Worm (Caenorhabditis elegans) whole organism, L4 larva: ENCODE data around the gene zipt-2.3.

Experiments used
- F49E8.2 ChIP-seq: sonication (generic microtip); optimal IDR thresholded peaks from 2 replicates; lab custom pipeline; 2016; ENCODE audit warnings: missing compliant biosample characterization, mild to moderate bottlenecking, missing genetic modification characterization, borderline replicate concordance
- Y48G9A.11 ChIP-seq: fragments of 200-800 bp; sonication (Bioruptor generic); IDR thresholded peaks from 2 replicates; pipeline ENCODE4 v1.3.6; 2022; ENCODE audit warnings: missing genetic modification reagents, missing genetic modification characterization, missing compliant biosample characterization
- Y75B8A.6 ChIP-seq: fragments of 200-800 bp; sonication (Bioruptor generic); IDR thresholded peaks from 2 replicates; pipeline ENCODE4 v1.3.6; 2022; ENCODE audit warnings: missing genetic modification reagents, missing genetic modification characterization, missing compliant biosample characterization
- ZK337.2 ChIP-seq: fragments of 200-800 bp; sonication (Bioruptor generic); IDR thresholded peaks from 2 replicates; pipeline ENCODE4 v1.3.6; 2022; ENCODE audit warnings: missing genetic modification reagents, missing genetic modification characterization, missing compliant biosample characterization
- ZK546.5 ChIP-seq, 2 experiments: sonication (generic microtip); optimal IDR thresholded peaks; 2 replicates each; lab custom pipeline; 2017; ENCODE audit warnings: missing biosample characterization in 2 of 2, missing genetic modification characterization in 2 of 2
- aha-1 ChIP-seq: fragments of 150-350 bp; peaks from one replicate; lab custom pipeline; 2014; ENCODE audit warnings: missing biosample characterization, missing genetic modification characterization
- ceh-32 ChIP-seq: sonication (generic microtip); optimal IDR thresholded peaks from 2 replicates; lab custom pipeline; 2016; ENCODE audit warnings: mild to moderate bottlenecking, missing genetic modification characterization, missing compliant biosample characterization; ENCODE audit not compliant: poor library complexity
- ceh-44 ChIP-seq: fragments of 200-800 bp; sonication (Bioruptor generic); IDR thresholded peaks from 2 replicates; pipeline ENCODE4 v1.3.6; 2022; ENCODE audit warnings: missing genetic modification reagents, missing genetic modification characterization, missing compliant biosample characterization
- ces-1 ChIP-seq: fragments of 150-350 bp; sonication (generic microtip); optimal IDR thresholded peaks from 4 replicates; lab custom pipeline; 2014; ENCODE audit warnings: missing biosample characterization, missing genetic modification reagents, missing genetic modification characterization
- daf-16 ChIP-seq, 3 experiments: sonication (generic microtip); optimal IDR thresholded peaks; 2 replicates each; lab custom pipeline; 2016 to 2017; ENCODE audit warnings: missing genetic modification characterization in 3 of 3, missing genetic modification reagents in 3 of 3, mild to moderate bottlenecking in 2 of 3, missing compliant biosample characterization in 2 of 3, missing biosample characterization in 1 of 3, moderate library complexity in 1 of 3
- daf-19 ChIP-seq: fragments of 200-800 bp; sonication (Bioruptor generic); conservative IDR thresholded peaks from 2 replicates; pipeline ENCODE4 v1.3.6; 2022; ENCODE audit warnings: missing genetic modification characterization, missing compliant biosample characterization
- daf-8 ChIP-seq: fragments of 200-800 bp; sonication (Bioruptor generic); IDR thresholded peaks from 2 replicates; pipeline ENCODE4 v1.3.6; 2022; ENCODE audit warnings: missing genetic modification characterization, missing compliant biosample characterization
- dmd-6 ChIP-seq: fragments of 200-800 bp; sonication (Bioruptor generic); IDR thresholded peaks from 2 replicates; pipeline ENCODE4 v1.3.6; 2022; ENCODE audit warnings: missing genetic modification reagents, missing genetic modification characterization, missing compliant biosample characterization
- dpl-1 ChIP-seq: fragments of 150-350 bp; optimal IDR thresholded peaks from 2 replicates; lab custom pipeline; 2014; ENCODE audit warnings: missing biosample characterization, missing genetic modification reagents, missing genetic modification characterization
- fos-1 ChIP-seq: fragments of 150-350 bp; optimal IDR thresholded peaks from 2 replicates; lab custom pipeline; 2014; ENCODE audit warnings: missing biosample characterization, missing genetic modification characterization
- hif-1 ChIP-seq, 2 experiments: sonication (generic microtip); optimal IDR thresholded peaks; 2 replicates each; lab custom pipeline; 2016 to 2017; ENCODE audit warnings: missing compliant biosample characterization in 2 of 2, missing genetic modification characterization in 2 of 2, missing genetic modification reagents in 2 of 2, missing genotype in 2 of 2, mild to moderate bottlenecking in 1 of 2
- hlh-30 ChIP-seq: sonication (generic microtip); optimal IDR thresholded peaks from 2 replicates; lab custom pipeline; 2017; ENCODE audit warnings: antibody characterized with exemption, mild to moderate bottlenecking, missing genetic modification characterization, missing compliant biosample characterization; ENCODE audit not compliant: insufficient read depth
- hmg-1.1 ChIP-seq: fragments of 200-800 bp; sonication (Bioruptor generic); IDR thresholded peaks from 2 replicates; pipeline ENCODE4 v1.3.6; 2022; ENCODE audit warnings: missing genetic modification reagents, missing genetic modification characterization, missing compliant biosample characterization
- lin-29 ChIP-seq: fragments of 200-800 bp; sonication (Bioruptor generic); IDR thresholded peaks from 2 replicates; pipeline ENCODE4 v1.3.6; 2022; ENCODE audit warnings: missing genetic modification reagents, missing genetic modification characterization, missing compliant biosample characterization
- lin-38 ChIP-seq: fragments of 200-800 bp; sonication (Bioruptor generic); IDR thresholded peaks from 2 replicates; pipeline ENCODE4 v1.3.6; 2022; ENCODE audit warnings: missing genetic modification reagents, missing genetic modification characterization, missing compliant biosample characterization
- lsy-2 ChIP-seq, 2 experiments: fragments of 150-350 bp in 1 of 2; sonication (generic microtip) in 1 of 2; optimal IDR thresholded peaks; 2 replicates each; lab custom pipeline; 2014 to 2017; ENCODE audit warnings: missing biosample characterization in 2 of 2, missing genetic modification characterization in 2 of 2
- mdl-1 ChIP-seq, 2 experiments: fragments of 150-350 bp in 1 of 2; sonication (generic microtip) in 1 of 2; optimal IDR thresholded peaks; 2 replicates each; lab custom pipeline; 2014 to 2017; ENCODE audit warnings: missing biosample characterization in 2 of 2, missing genetic modification characterization in 2 of 2
- mes-2 ChIP-seq: sonication (generic microtip); optimal IDR thresholded peaks from 2 replicates; lab custom pipeline; 2016; ENCODE audit warnings: missing genotype, mild to moderate bottlenecking, missing genetic modification characterization, missing compliant biosample characterization; ENCODE audit not compliant: poor library complexity, severe bottlenecking
- nhr-42 ChIP-seq: fragments of 200-800 bp; sonication (Bioruptor generic); IDR thresholded peaks from 2 replicates; pipeline ENCODE4 v1.3.6; 2022; ENCODE audit warnings: missing genetic modification characterization, missing compliant biosample characterization
- nhr-6 ChIP-seq: fragments of 150-350 bp; optimal IDR thresholded peaks from 2 replicates; lab custom pipeline; 2014; ENCODE audit warnings: missing biosample characterization, missing genetic modification characterization
- rbr-2 ChIP-seq: sonication (generic microtip); optimal IDR thresholded peaks from 2 replicates; lab custom pipeline; 2016; ENCODE audit warnings: missing genotype, missing genetic modification characterization, missing compliant biosample characterization
- unc-130 ChIP-seq: sonication (generic microtip); optimal IDR thresholded peaks from 2 replicates; lab custom pipeline; 2016; ENCODE audit warnings: missing genetic modification reagents, missing genetic modification characterization, missing compliant biosample characterization
- vab-7 ChIP-seq: fragments of 200-800 bp; sonication (Bioruptor generic); IDR thresholded peaks from 2 replicates; pipeline ENCODE4 v1.3.6; 2022; ENCODE audit warnings: missing genetic modification reagents, missing genetic modification characterization, missing compliant biosample characterization

zipt-2.3 gene

DNA sequence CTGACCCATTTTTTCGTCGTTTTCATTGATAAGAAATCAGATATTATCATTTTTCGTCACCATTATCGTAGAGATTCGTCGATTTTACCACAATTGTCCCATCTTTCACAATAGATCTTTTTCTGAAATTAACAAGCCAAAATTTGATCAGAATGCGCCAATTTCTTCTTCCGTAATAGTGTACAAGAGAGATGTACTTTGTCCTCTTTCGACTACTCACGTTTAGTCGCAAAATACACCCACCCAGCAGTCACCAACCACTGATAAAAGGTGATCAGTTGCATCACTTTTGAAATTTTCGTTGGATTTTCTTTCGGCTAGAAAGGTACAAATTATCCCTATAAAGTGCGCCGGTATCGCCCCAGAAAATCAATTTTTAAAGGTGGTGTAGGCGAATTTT, 16.9 kb upstream of the zipt-2.3 start:
- TF ChIP-seq dmd-6 (GFP tag; lab: Robert Waterston, UW) (0 out of 2 replicates have a peak, but pooled peaks have one; percentile 12), hif-1 (tag; optimal IDR thresholded peaks at IDR 0.05; lab: Kevin White, UChicago) (peak in 1 of 2 experiments; percentile 96), daf-16 (GFP tag; optimal IDR thresholded peaks at IDR 0.05; lab: Kevin White, UChicago) (no peak), daf-16 (tag; optimal IDR thresholded peaks at IDR 0.05; lab: Kevin White, UChicago) (peak; percentile 41), hlh-30 (tag; lab: Kevin White, UChicago) (no peak), daf-8 (GFP tag; lab: Robert Waterston, UW) (no peak)

DNA sequence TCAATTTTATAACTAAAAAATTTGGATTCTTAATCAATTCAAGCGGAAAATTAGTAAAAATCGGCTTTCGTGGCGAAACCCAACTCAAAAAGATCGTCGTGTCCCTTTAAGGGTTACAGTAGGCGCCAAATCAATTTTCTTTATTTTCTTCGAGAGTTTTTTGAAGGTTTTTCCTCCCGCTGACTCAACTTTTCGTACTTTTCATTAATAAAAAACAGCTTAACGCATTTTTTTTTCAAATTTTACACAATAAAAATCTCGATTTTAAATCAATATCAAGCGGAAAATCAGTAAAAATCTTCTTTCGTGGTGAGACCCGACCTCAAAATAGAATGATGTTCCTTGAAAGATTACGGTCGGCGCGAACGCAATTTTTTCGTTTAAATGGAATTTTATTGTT, 16.5 kb upstream of the zipt-2.3 start:
- TF ChIP-seq F49E8.2 (tag; lab: Kevin White, UChicago) (peak; percentile 77), nhr-6 (tag; lab: Kevin White, UChicago) (no peak)
- TF ChIP-seq, all 104 proteins: peak for 1

DNA sequence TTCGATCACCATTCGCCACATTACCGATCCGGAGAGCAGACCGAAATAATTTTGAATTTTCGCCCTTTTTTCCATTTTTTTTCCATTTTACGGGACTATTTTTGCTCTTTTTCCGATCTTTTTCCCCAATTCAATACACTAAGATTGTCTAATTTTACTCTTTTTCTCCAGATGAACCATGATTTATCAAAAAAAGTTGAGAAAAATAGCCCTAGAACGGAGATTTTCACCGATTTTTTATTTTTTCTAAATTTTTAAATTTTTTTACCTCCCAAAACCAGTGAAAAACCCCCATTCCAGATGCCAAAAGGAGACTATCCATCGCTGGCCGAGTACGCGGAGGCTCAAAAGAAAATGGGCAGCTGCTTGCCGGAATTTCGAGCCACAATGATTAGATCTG, 13.7 kb upstream of the zipt-2.3 start, which contains the start of gene Y54G9A.9:
Gene Y54G9A.9, plus strand, starts transcription at position 301 of the 400 bp plus-strand sequence.
- TF ChIP-seq lin-29 (GFP tag; lab: Robert Waterston, UW): no peak
- TF ChIP-seq ceh-32 (tag; lab: Kevin White, UChicago): no peak
- no peak for TF ChIP-seq dmd-6 (GFP tag; lab: Robert Waterston, UW)
- TF ChIP-seq Y75B8A.6 (GFP tag; lab: Robert Waterston, UW): no peak

DNA sequence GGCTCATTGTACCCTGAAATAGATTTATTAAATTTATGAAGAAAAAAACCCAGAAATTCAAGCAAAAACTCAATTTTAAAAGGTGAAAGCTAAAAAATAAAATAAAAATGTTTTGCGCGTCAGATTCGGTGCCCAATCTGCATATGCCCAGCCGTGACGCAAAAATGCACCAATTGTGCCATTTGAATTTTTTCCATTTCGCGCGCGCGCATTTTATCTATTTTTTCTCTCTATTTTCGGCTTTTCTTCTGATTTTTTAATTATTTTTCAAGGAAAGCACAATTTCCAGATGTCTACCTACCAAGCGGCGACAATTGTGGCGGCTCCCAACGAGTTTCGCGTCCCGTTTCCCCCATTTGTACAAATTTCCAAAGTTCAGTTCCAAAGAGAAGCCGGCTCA, 10.1 kb upstream of the zipt-2.3 start, which contains the start of the genes Y54G9A.7 and bub-3:
Gene Y54G9A.7, minus strand, starts transcription at position 7 of the 400 bp plus-strand sequence.
Gene bub-3, plus strand, starts transcription at position 270 of the 400 bp plus-strand sequence.
- TF ChIP-seq daf-19 (GFP tag; lab: Robert Waterston, UW): no peak
- no peak for TF ChIP-seq mdl-1 (tag; optimal IDR thresholded peaks at IDR 0.05; lab: Kevin White, UChicago)
- TF ChIP-seq lin-38 (GFP tag; lab: Robert Waterston, UW): peak; percentile 67
- peak; percentile 53 for TF ChIP-seq mes-2 (tag; lab: Kevin White, UChicago)
- TF ChIP-seq aha-1: peak; percentile 71
- TF ChIP-seq dpl-1 (GFP tag; lab: Kevin White, UChicago): peak; percentile 52
- TF ChIP-seq lsy-2 (tag; optimal IDR thresholded peaks at IDR 0.05; lab: Kevin White, UChicago): peak in 1 of 2 experiments; percentile 31
- peak; percentile 25 for TF ChIP-seq unc-130 (GFP tag; lab: Kevin White, UChicago)
- TF ChIP-seq rbr-2 (tag; lab: Kevin White, UChicago): no peak

DNA sequence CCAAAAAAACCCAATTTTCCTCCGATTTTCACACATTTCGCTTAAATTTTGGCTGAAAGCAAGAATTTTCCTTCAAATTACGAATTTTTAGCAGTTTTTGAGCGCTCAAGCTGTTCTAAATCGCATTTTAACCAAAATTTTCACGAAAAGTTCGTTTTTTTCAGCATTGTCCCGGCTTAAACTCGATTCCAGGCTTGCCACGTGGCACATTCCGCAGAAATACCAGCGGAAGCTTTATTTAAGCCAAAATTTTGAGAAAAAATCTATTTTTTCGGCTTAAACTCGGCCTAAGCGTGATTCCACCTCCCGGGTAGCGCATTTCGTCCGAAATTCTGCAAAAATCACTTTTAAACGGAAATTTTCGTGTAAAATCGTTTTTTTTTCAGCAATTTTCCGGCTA, 8.1 kb upstream of the zipt-2.3 start:
- no peak for TF ChIP-seq ZK546.5 (tag; optimal IDR thresholded peaks at IDR 0.05; lab: Kevin White, UChicago)
- TF ChIP-seq lin-38 (GFP tag; lab: Robert Waterston, UW): peak; percentile 44; the same call in 1 of the 2 replicates
- TF ChIP-seq, all 104 proteins: peak for 1

DNA sequence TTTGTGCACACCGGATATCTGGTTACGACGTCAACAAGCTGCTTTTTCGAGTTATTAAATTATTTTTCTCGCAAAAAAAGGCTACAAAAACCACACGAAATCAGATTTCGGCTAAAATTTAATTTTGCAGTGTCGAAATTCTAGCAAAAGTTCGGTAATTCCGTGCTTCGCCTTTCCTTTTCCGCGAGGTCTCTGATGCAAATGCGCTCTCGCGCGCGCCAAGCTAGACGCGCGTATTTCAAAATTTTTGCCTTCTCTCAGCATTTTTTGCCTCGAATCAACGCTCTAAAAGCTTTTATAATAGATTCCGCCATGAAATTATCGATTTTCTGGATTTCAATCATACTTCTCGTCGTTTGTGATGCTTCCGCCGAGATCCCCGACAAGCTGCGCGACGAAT, 7.1 kb upstream of the zipt-2.3 start, which contains the start of gene Y54G9A.5:
Gene Y54G9A.5, plus strand, starts transcription at position 245 of the 400 bp plus-strand sequence.
- TF ChIP-seq Y48G9A.11 (0 out of 2 replicates have a peak, but pooled peaks have one; percentile 36), fos-1 (tag; lab: Kevin White, UChicago) (no peak), nhr-42 (0 out of 2 replicates have a peak, but pooled peaks have one; percentile 12), lin-38 (GFP tag; lab: Robert Waterston, UW) (peak; percentile 90), hif-1 (tag; optimal IDR thresholded peaks at IDR 0.05; lab: Kevin White, UChicago) (no peak), unc-130 (GFP tag; lab: Kevin White, UChicago) (peak; percentile 80), vab-7 (GFP tag; lab: Robert Waterston, UW) (0 out of 2 replicates have a peak, but pooled peaks have one; percentile 27), ceh-44 (GFP tag; lab: Robert Waterston, UW) (peak; percentile 67; the same call in 1 of the 2 replicates), hmg-1.1 (no peak), mes-2 (tag; lab: Kevin White, UChicago) (peak; percentile 39), ZK337.2 (GFP tag; lab: Robert Waterston, UW) (0 out of 2 replicates have a peak, but pooled peaks have one; percentile 37), ces-1 (GFP tag; lab: Kevin White, UChicago) (no peak)
